Fruit fly (Drosophila melanogaster) whole organism, embryonic: ENCODE data around the gene CG13096.

Source experiments
- Atf-2 ChIP-seq: fragments of 200-800 bp; sonication (Bioruptor generic); optimal IDR thresholded peaks from 2 replicates; lab custom pipeline; 2016; ENCODE audit warnings: missing biosample characterization, missing genetic modification characterization
- Atf6 ChIP-seq: fragments of 200-800 bp; sonication (Bioruptor generic); IDR thresholded peaks from 2 replicates; pipeline ENCODE4 v1.3.6; 2022; ENCODE audit warnings: missing biosample characterization, missing genetic modification characterization
- CG10654 ChIP-seq: fragments of 200-800 bp; sonication (Bioruptor generic); optimal IDR thresholded peaks from 2 replicates; lab custom pipeline; 2016; ENCODE audit warnings: missing biosample characterization, missing genetic modification characterization
- CG10959 ChIP-seq: fragments of 200-800 bp; sonication (Bioruptor generic); IDR thresholded peaks from 2 replicates; pipeline ENCODE4 v1.3.6; 2022; ENCODE audit warnings: missing biosample characterization, missing genetic modification characterization
- CG10979 ChIP-seq: fragments of 200-800 bp; sonication (Bioruptor generic); optimal IDR thresholded peaks from 2 replicates; lab custom pipeline; 2018; ENCODE audit warnings: missing biosample characterization, mild to moderate bottlenecking, missing genetic modification characterization, moderate library complexity
- CG11456 ChIP-seq: fragments of 200-800 bp; sonication (Bioruptor generic); IDR thresholded peaks from 3 replicates; pipeline ENCODE4 v1.3.6; 2022; ENCODE audit warnings: missing biosample characterization, missing genetic modification characterization
- CG14667 ChIP-seq: fragments of 200-800 bp; sonication (Bioruptor generic); IDR thresholded peaks from 2 replicates; pipeline ENCODE4 v1.3.6; 2022; ENCODE audit warnings: missing biosample characterization, missing genetic modification characterization
- CG1529 ChIP-seq: fragments of 200-800 bp; sonication (Bioruptor generic); optimal IDR thresholded peaks from 3 replicates; lab custom pipeline; 2018; ENCODE audit warnings: missing biosample characterization, missing genetic modification characterization
- CG15601 ChIP-seq: fragments of 200-800 bp; sonication (Bioruptor generic); optimal IDR thresholded peaks from 3 replicates; lab custom pipeline; 2019; ENCODE audit warnings: missing biosample characterization, mild to moderate bottlenecking, missing genetic modification characterization, moderate library complexity
- CG16813 ChIP-seq: fragments of 200-800 bp; sonication (Bioruptor generic); IDR thresholded peaks from 3 replicates; pipeline ENCODE4 v1.3.6; 2022; ENCODE audit warnings: missing biosample characterization, missing genetic modification characterization; ENCODE audit not compliant: partially characterized antibody
- CG17186 ChIP-seq: fragments of 200-800 bp; sonication (Bioruptor generic); optimal IDR thresholded peaks from 3 replicates; lab custom pipeline; 2017; ENCODE audit warnings: missing biosample characterization, missing genetic modification reagents, missing genetic modification characterization
- CG17829 ChIP-seq: fragments of 200-800 bp; optimal IDR thresholded peaks from 2 replicates; lab custom pipeline; 2019; ENCODE audit warnings: missing biosample characterization, mild to moderate bottlenecking, missing genetic modification characterization, moderate library complexity
- CG17912 ChIP-seq: fragments of 200-800 bp; sonication (Bioruptor generic); optimal IDR thresholded peaks from 2 replicates; lab custom pipeline; 2018; ENCODE audit warnings: missing biosample characterization, mild to moderate bottlenecking, missing genetic modification characterization
- CG2129 ChIP-seq: fragments of 200-800 bp; sonication (Bioruptor generic); IDR thresholded peaks from 2 replicates; pipeline ENCODE4 v1.3.6; 2022; ENCODE audit warnings: missing biosample characterization, missing genetic modification characterization; ENCODE audit not compliant: partially characterized antibody
- CG34422 ChIP-seq: fragments of 200-800 bp; sonication (Bioruptor generic); IDR thresholded peaks from 3 replicates; pipeline ENCODE4 v1.3.6; 2022; ENCODE audit warnings: missing biosample characterization, missing genetic modification characterization
- CG4328 ChIP-seq: fragments of 200-800 bp; sonication (Bioruptor generic); optimal IDR thresholded peaks from 3 replicates; lab custom pipeline; 2017; ENCODE audit warnings: missing biosample characterization, missing genetic modification reagents, missing genetic modification characterization
- CG4617 ChIP-seq: fragments of 200-800 bp; sonication (Bioruptor generic); optimal IDR thresholded peaks from 3 replicates; lab custom pipeline; 2016; ENCODE audit warnings: missing biosample characterization, missing genetic modification characterization, borderline replicate concordance
- CG4707 ChIP-seq: fragments of 200-800 bp; sonication (Bioruptor generic); optimal IDR thresholded peaks from 2 replicates; lab custom pipeline; 2018; ENCODE audit warnings: missing biosample characterization, mild to moderate bottlenecking, missing genetic modification characterization, moderate library complexity
- CG6272 ChIP-seq: fragments of 200-800 bp; sonication (Bioruptor generic); IDR thresholded peaks from 2 replicates; pipeline ENCODE4 v1.3.6; 2022; ENCODE audit warnings: missing biosample characterization, missing genetic modification characterization
- CG6683 ChIP-seq: fragments of 200-800 bp; sonication (Bioruptor generic); optimal IDR thresholded peaks from 2 replicates; lab custom pipeline; 2017; ENCODE audit warnings: missing biosample characterization, mild to moderate bottlenecking, missing genetic modification characterization, missing genetic modification reagents
- CG7357 ChIP-seq: fragments of 200-800 bp; sonication (Bioruptor generic); IDR thresholded peaks from 3 replicates; pipeline ENCODE4 v1.3.6; 2022; ENCODE audit warnings: missing biosample characterization, missing genetic modification characterization
- CG7556 ChIP-seq: fragments of 200-800 bp; sonication (Bioruptor generic); optimal IDR thresholded peaks from 2 replicates; lab custom pipeline; 2017; ENCODE audit warnings: missing biosample characterization, mild to moderate bottlenecking, missing genetic modification characterization
- CG8290 ChIP-seq, 3 experiments: fragments of 200-800 bp; sonication (Bioruptor generic); optimal IDR thresholded peaks; 2 replicates each; lab custom pipeline; 2016 to 2019; ENCODE audit warnings: missing biosample characterization in 3 of 3, missing genetic modification characterization in 3 of 3, mild to moderate bottlenecking in 2 of 3, moderate library complexity in 1 of 3
- Dbx ChIP-seq: fragments of 200-800 bp; sonication (Bioruptor generic); IDR thresholded peaks from 3 replicates; pipeline ENCODE4 v1.3.6; 2022; ENCODE audit warnings: missing biosample characterization, missing genetic modification characterization
- Dek ChIP-seq: fragments of 200-800 bp; sonication (Bioruptor generic); optimal IDR thresholded peaks from 3 replicates; lab custom pipeline; 2019; ENCODE audit warnings: missing biosample characterization, mild to moderate bottlenecking, missing genetic modification characterization, moderate library complexity
- Drgx ChIP-seq: fragments of 200-800 bp; sonication (Bioruptor generic); IDR thresholded peaks from 2 replicates; pipeline ENCODE4 v1.3.6; 2022; ENCODE audit warnings: missing biosample characterization, missing genetic modification characterization
- E2f2 ChIP-seq: fragments of 200-800 bp; sonication (Bioruptor generic); IDR thresholded peaks from 2 replicates; pipeline ENCODE4 v1.3.6; 2022; ENCODE audit warnings: missing biosample characterization, missing genetic modification characterization
- Fer1 ChIP-seq: fragments of 200-800 bp; sonication (Bioruptor generic); optimal IDR thresholded peaks from 2 replicates; lab custom pipeline; 2017; ENCODE audit warnings: missing biosample characterization, mild to moderate bottlenecking, missing genetic modification characterization
- GATAe ChIP-seq: fragments of 200-800 bp; sonication (Bioruptor generic); conservative IDR thresholded peaks from 2 replicates; pipeline ENCODE4 v1.3.6; 2022; ENCODE audit warnings: missing biosample characterization, missing genetic modification characterization
- Gsc ChIP-seq: fragments of 200-800 bp; sonication (Bioruptor generic); IDR thresholded peaks from 2 replicates; pipeline ENCODE4 v1.3.6; 2022; ENCODE audit warnings: missing biosample characterization, missing genetic modification characterization
- NC2β ChIP-seq: fragments of 200-800 bp; sonication (Bioruptor generic); optimal IDR thresholded peaks from 2 replicates; lab custom pipeline; 2016; ENCODE audit warnings: missing biosample characterization, missing genetic modification characterization
- Oaz ChIP-seq: fragments of 200-800 bp; sonication (Bioruptor generic); IDR thresholded peaks from 2 replicates; pipeline ENCODE4 v1.3.6; 2022; ENCODE audit warnings: missing biosample characterization, missing genetic modification characterization
- Sry-β ChIP-seq: fragments of 200-800 bp; sonication (Bioruptor generic); optimal IDR thresholded peaks from 2 replicates; lab custom pipeline; 2018; ENCODE audit warnings: missing biosample characterization, mild to moderate bottlenecking, missing genetic modification characterization, moderate library complexity
- Stat92E ChIP-seq, 3 experiments: fragments of >200 bp in 2 of 3; fragments of 200-800 bp in 1 of 3; sonication (Bioruptor generic) in 1 of 3; optimal IDR thresholded peaks; 2 replicates each; lab custom pipeline; 2017 to 2019; ENCODE audit warnings: missing biosample characterization in 3 of 3, missing genetic modification characterization in 3 of 3, mild to moderate bottlenecking in 1 of 3, moderate library complexity in 1 of 3
- ara ChIP-seq: fragments of 200-800 bp; sonication (Bioruptor generic); IDR thresholded peaks from 2 replicates; pipeline ENCODE4 v1.3.6; 2022; ENCODE audit warnings: missing biosample characterization, missing genetic modification characterization
- cato ChIP-seq: fragments of 200-800 bp; sonication (Bioruptor generic); optimal IDR thresholded peaks from 2 replicates; lab custom pipeline; 2016; ENCODE audit warnings: missing biosample characterization, missing genetic modification characterization, borderline replicate concordance
- caup ChIP-seq: fragments of 200-800 bp; sonication (Bioruptor generic); optimal IDR thresholded peaks from 3 replicates; lab custom pipeline; 2017; ENCODE audit warnings: missing biosample characterization, mild to moderate bottlenecking, missing genetic modification characterization, moderate library complexity; ENCODE audit not compliant: severe bottlenecking
- chinmo ChIP-seq: fragments of 200-800 bp; sonication (Bioruptor generic); IDR thresholded peaks from 4 replicates; pipeline ENCODE4 v1.3.6; 2022; ENCODE audit warnings: missing biosample characterization, missing genetic modification characterization; ENCODE audit not compliant: partially characterized antibody
- crc ChIP-seq: fragments of 200-800 bp; sonication (Bioruptor generic); optimal IDR thresholded peaks from 2 replicates; lab custom pipeline; 2016; ENCODE audit warnings: missing biosample characterization, missing genetic modification characterization
- danr ChIP-seq: fragments of 200-800 bp; sonication (Bioruptor generic); IDR thresholded peaks from 2 replicates; pipeline ENCODE4 v1.3.6; 2022; ENCODE audit warnings: missing biosample characterization, missing genetic modification characterization
- disco-r ChIP-seq: fragments of 200-800 bp; sonication (Bioruptor generic); optimal IDR thresholded peaks from 2 replicates; lab custom pipeline; 2016; ENCODE audit warnings: missing biosample characterization, missing genetic modification characterization
- fu2 ChIP-seq: fragments of 200-800 bp; sonication (Bioruptor generic); optimal IDR thresholded peaks from 2 replicates; lab custom pipeline; 2016; ENCODE audit warnings: missing biosample characterization, missing genetic modification characterization
- gce ChIP-seq: fragments of 200-800 bp; sonication (Bioruptor generic); IDR thresholded peaks from 3 replicates; pipeline ENCODE4 v1.3.6; 2022; ENCODE audit warnings: missing biosample characterization, missing genetic modification characterization
- grn ChIP-seq: fragments of 200-800 bp; sonication (Bioruptor generic); optimal IDR thresholded peaks from 3 replicates; lab custom pipeline; 2017; ENCODE audit warnings: missing biosample characterization, missing genetic modification characterization
- her ChIP-seq: fragments of 200-800 bp; sonication (Bioruptor generic); optimal IDR thresholded peaks from 2 replicates; lab custom pipeline; 2016; ENCODE audit warnings: missing biosample characterization, missing genetic modification characterization
- lola ChIP-seq, 3 experiments: fragments of >200 bp in 2 of 3; fragments of 200-800 bp in 1 of 3; sonication (Bioruptor generic) in 1 of 3; optimal IDR thresholded peaks; 2 replicates each; lab custom pipeline; 2017 to 2019; ENCODE audit warnings: missing biosample characterization in 3 of 3, missing genetic modification characterization in 3 of 3, mild to moderate bottlenecking in 1 of 3, moderate library complexity in 1 of 3
- mld ChIP-seq: fragments of 200-800 bp; sonication (Bioruptor generic); IDR thresholded peaks from 3 replicates; pipeline ENCODE4 v1.3.6; 2022; ENCODE audit warnings: missing biosample characterization, missing genetic modification characterization; ENCODE audit not compliant: partially characterized antibody
- prd ChIP-seq, 3 experiments: fragments of >200 bp in 2 of 3; fragments of 200-800 bp in 1 of 3; sonication (Bioruptor generic) in 1 of 3; optimal IDR thresholded peaks in 2 of 3; IDR thresholded peaks in 1 of 3; 2 replicates in 2 of 3; 3 replicates in 1 of 3; pipeline versions ENCODE4 v1.3.6 to Lab custom; 2017 to 2022; ENCODE audit warnings: missing biosample characterization in 1 of 3, missing genetic modification characterization in 1 of 3
- seq ChIP-seq: fragments of 200-800 bp; sonication (Bioruptor generic); IDR thresholded peaks from 2 replicates; pipeline ENCODE4 v1.3.6; 2022; ENCODE audit warnings: missing biosample characterization, missing genetic modification characterization

The CG13096 gene

dm6 chr2L:8528951-8529430, 17.3 kb upstream of the CG13096 start, which contains the start of gene CG17834 (continued):
- TF ChIP-seq CG11456 (GFP tag; lab: Robert Waterston, UW): no peak
- TF ChIP-seq Sry-β (GFP tag; lab: Kevin White, UChicago): no peak
- no peak for TF ChIP-seq Fer1 (GFP tag; lab: Kevin White, UChicago)
- no peak for TF ChIP-seq CG4617 (GFP tag; lab: Kevin White, UChicago)
- TF ChIP-seq her (GFP tag; lab: Kevin White, UChicago): no peak
- TF ChIP-seq chinmo (GFP tag; lab: Robert Waterston, UW): peak; percentile 77
- TF ChIP-seq ara: peak; percentile 13; the same call in 1 of the 2 replicates
- TF ChIP-seq mld (GFP tag; lab: Robert Waterston, UW): no peak
- TF ChIP-seq CG15601: no peak
- TF ChIP-seq caup (GFP tag; lab: Kevin White, UChicago): peak; percentile 40
- TF ChIP-seq CG4707: no peak
- no peak for TF ChIP-seq fu2
- no peak for TF ChIP-seq CG17829 (tag; lab: Kevin White, UChicago)
- TF ChIP-seq danr (GFP tag; lab: Robert Waterston, UW): no peak
- no peak for TF ChIP-seq cato (GFP tag; lab: Kevin White, UChicago)
- no peak for TF ChIP-seq NC2β
- no peak for TF ChIP-seq lola (GFP tag; optimal IDR thresholded peaks at IDR 0.05; lab: Kevin White, UChicago)
- TF ChIP-seq CG4328: no peak
- no peak for TF ChIP-seq prd (optimal IDR thresholded peaks at IDR 0.05; lab: Kevin White, UChicago)
- TF ChIP-seq prd (GFP tag; IDR thresholded peaks at IDR 0.05; lab: Robert Waterston, UW): no peak
- TF ChIP-seq CG10654 (GFP tag; lab: Kevin White, UChicago): no peak
- no peak for TF ChIP-seq crc (GFP tag; lab: Kevin White, UChicago)
- no peak for TF ChIP-seq CG7556 (GFP tag; lab: Kevin White, UChicago)
- TF ChIP-seq CG17186 (GFP tag; lab: Kevin White, UChicago): no peak
- 0 out of 2 replicates have a peak, but pooled peaks have one; percentile 37 for TF ChIP-seq Atf6 (GFP tag; lab: Robert Waterston, UW)
- no peak for TF ChIP-seq Dek
- TF ChIP-seq Oaz (GFP tag; lab: Robert Waterston, UW): 0 out of 2 replicates have a peak, but pooled peaks have one; percentile 12
- TF ChIP-seq CG10959 (GFP tag; lab: Robert Waterston, UW): no peak
- no peak for TF ChIP-seq Gsc
- no peak for TF ChIP-seq GATAe (GFP tag; lab: Robert Waterston, UW)
- no peak for TF ChIP-seq CG7357 (GFP tag; lab: Robert Waterston, UW)
- no peak for TF ChIP-seq CG10979 (tag; lab: Kevin White, UChicago)
- TF ChIP-seq Atf-2 (GFP tag; lab: Kevin White, UChicago): no peak
- TF ChIP-seq grn (GFP tag; lab: Kevin White, UChicago): peak; percentile 20
- no peak for TF ChIP-seq CG16813
- TF ChIP-seq E2f2 (GFP tag; lab: Robert Waterston, UW): no peak
- no peak for TF ChIP-seq CG6272
- TF ChIP-seq Dbx: peak; percentile 21; the same call in 1 of the 3 replicates
- TF ChIP-seq CG14667: no peak
- no peak for TF ChIP-seq CG1529
- no peak for TF ChIP-seq CG8290 (GFP tag; optimal IDR thresholded peaks at IDR 0.05; lab: Kevin White, UChicago)
- peak in 1 of 2 experiments; percentile 65 for TF ChIP-seq CG8290 (tag; optimal IDR thresholded peaks at IDR 0.05; lab: Kevin White, UChicago)
- TF ChIP-seq Drgx (GFP tag; lab: Robert Waterston, UW): 0 out of 2 replicates have a peak, but pooled peaks have one; percentile 18
- TF ChIP-seq Stat92E (GFP tag; optimal IDR thresholded peaks at IDR 0.05; lab: Kevin White, UChicago): no peak
- TF ChIP-seq CG17912 (GFP tag; lab: Kevin White, UChicago): no peak
- TF ChIP-seq disco-r: no peak
- no peak for TF ChIP-seq CG2129
- no peak for TF ChIP-seq gce (GFP tag; lab: Robert Waterston, UW)
- no peak for TF ChIP-seq CG6683
- TF ChIP-seq seq: no peak
- TF ChIP-seq CG34422 (GFP tag; lab: Robert Waterston, UW): peak; percentile 32; the same call in 1 of the 3 replicates
